Fruit fly (Drosophila melanogaster) whole organism, embryonic: Measurements from ENCODE around the gene Seipin.
A peak's percentile ranks its signal among the peaks of the same experiment; 100 is the strongest.

Experiments
- Adf1 ChIP-seq: fragments of 200-800 bp; sonication (Bioruptor generic); IDR thresholded peaks from 2 replicates; pipeline ENCODE4 v1.3.6; 2022; ENCODE audit warnings: missing biosample characterization, missing genetic modification characterization
- Awh ChIP-seq: fragments of 200-800 bp; sonication (Bioruptor generic); IDR thresholded peaks from 2 replicates; pipeline ENCODE4, ENCODE4 v1.3.6; 2022; ENCODE audit warnings: missing biosample characterization, missing genetic modification characterization
- CG10565 ChIP-seq: fragments of 200-800 bp; sonication (Bioruptor generic); optimal IDR thresholded peaks from 3 replicates; lab custom pipeline; 2016; ENCODE audit warnings: missing biosample characterization, mild to moderate bottlenecking, missing genetic modification characterization
- CG12659 ChIP-seq: fragments of 200-800 bp; sonication (Bioruptor generic); optimal IDR thresholded peaks from 3 replicates; lab custom pipeline; 2017; ENCODE audit warnings: mild to moderate bottlenecking, missing biosample characterization, missing genetic modification reagents, missing genetic modification characterization
- CG13296 ChIP-seq: fragments of 200-800 bp; sonication (Bioruptor generic); optimal IDR thresholded peaks from 3 replicates; lab custom pipeline; 2018; ENCODE audit warnings: missing biosample characterization, mild to moderate bottlenecking, missing genetic modification characterization
- CG13424 ChIP-seq: fragments of 200-800 bp; sonication (Bioruptor generic); optimal IDR thresholded peaks from 2 replicates; lab custom pipeline; 2019; ENCODE audit warnings: missing biosample characterization, mild to moderate bottlenecking, missing genetic modification characterization, moderate library complexity
- CG1647 ChIP-seq: fragments of 200-800 bp; sonication (Bioruptor generic); optimal IDR thresholded peaks from 3 replicates; lab custom pipeline; 2016; ENCODE audit warnings: missing biosample characterization, missing genetic modification characterization
- CG17612 ChIP-seq: fragments of 200-800 bp; sonication (Bioruptor generic); IDR thresholded peaks from 2 replicates; pipeline ENCODE4 v1.3.6; 2022; ENCODE audit warnings: missing biosample characterization, missing genetic modification characterization
- CG17912 ChIP-seq: fragments of 200-800 bp; sonication (Bioruptor generic); optimal IDR thresholded peaks from 2 replicates; lab custom pipeline; 2018; ENCODE audit warnings: missing biosample characterization, mild to moderate bottlenecking, missing genetic modification characterization
- CG1832 ChIP-seq: fragments of 200-800 bp; sonication (Bioruptor generic); optimal IDR thresholded peaks from 2 replicates; lab custom pipeline; 2017; ENCODE audit warnings: missing biosample characterization, mild to moderate bottlenecking, missing genetic modification characterization, inconsistent platforms
- CG2712 ChIP-seq: fragments of 200-800 bp; optimal IDR thresholded peaks from 3 replicates; lab custom pipeline; 2019; ENCODE audit warnings: missing biosample characterization, mild to moderate bottlenecking, missing genetic modification characterization, moderate library complexity
- CG2889 ChIP-seq: fragments of 200-800 bp; sonication (Bioruptor generic); IDR thresholded peaks from 3 replicates; pipeline ENCODE4 v1.3.6; 2022; ENCODE audit warnings: missing biosample characterization, missing genetic modification characterization
- CG30020 ChIP-seq: fragments of 200-800 bp; optimal IDR thresholded peaks from 2 replicates; lab custom pipeline; 2019; ENCODE audit warnings: missing biosample characterization, mild to moderate bottlenecking, missing genetic modification characterization, moderate library complexity
- CG33213 ChIP-seq: fragments of 200-800 bp; sonication (Bioruptor generic); optimal IDR thresholded peaks from 3 replicates; lab custom pipeline; 2016; ENCODE audit warnings: missing biosample characterization, missing genetic modification characterization
- CG33557 ChIP-seq: fragments of 200-800 bp; sonication (Bioruptor generic); optimal IDR thresholded peaks from 2 replicates; lab custom pipeline; 2019; ENCODE audit warnings: missing biosample characterization, mild to moderate bottlenecking, missing genetic modification characterization, moderate library complexity
- CG4820 ChIP-seq: fragments of 200-800 bp; sonication (Bioruptor generic); optimal IDR thresholded peaks from 3 replicates; lab custom pipeline; 2016; ENCODE audit warnings: missing biosample characterization, missing genetic modification characterization
- CG6175 ChIP-seq: fragments of 200-800 bp; sonication (Bioruptor generic); IDR thresholded peaks from 3 replicates; pipeline ENCODE4 v1.3.6; 2022; ENCODE audit warnings: missing biosample characterization, missing genetic modification characterization
- CG6272 ChIP-seq: fragments of 200-800 bp; sonication (Bioruptor generic); IDR thresholded peaks from 2 replicates; pipeline ENCODE4 v1.3.6; 2022; ENCODE audit warnings: missing biosample characterization, missing genetic modification characterization
- CG9932 ChIP-seq: fragments of 200-800 bp; sonication (Bioruptor generic); IDR thresholded peaks from 2 replicates; pipeline ENCODE4 v1.3.6; 2022; ENCODE audit warnings: missing biosample characterization, missing genetic modification characterization
- CkIIα-i1 ChIP-seq: fragments of 200-800 bp; sonication (Bioruptor generic); IDR thresholded peaks from 2 replicates; pipeline ENCODE4 v1.3.6; 2022; ENCODE audit warnings: missing biosample characterization, missing genetic modification characterization
- D19B ChIP-seq: fragments of 200-800 bp; sonication (Bioruptor generic); optimal IDR thresholded peaks from 2 replicates; lab custom pipeline; 2017; ENCODE audit warnings: missing biosample characterization, mild to moderate bottlenecking, missing genetic modification characterization
- Dad ChIP-seq: fragments of 200-800 bp; sonication (Bioruptor generic); optimal IDR thresholded peaks from 3 replicates; lab custom pipeline; 2016; ENCODE audit warnings: missing biosample characterization, missing genetic modification characterization
- Doc3 ChIP-seq: fragments of 200-800 bp; sonication (Bioruptor generic); IDR thresholded peaks from 3 replicates; pipeline ENCODE4 v1.3.6; 2022; ENCODE audit warnings: missing biosample characterization, missing genetic modification characterization; ENCODE audit not compliant: partially characterized antibody
- E2f1 ChIP-seq: fragments of 200-800 bp; sonication (Bioruptor generic); IDR thresholded peaks from 2 replicates; pipeline ENCODE4 v1.3.6; 2022; ENCODE audit warnings: missing biosample characterization, missing genetic modification characterization
- HLHmδ ChIP-seq: fragments of 200-800 bp; sonication (Bioruptor generic); optimal IDR thresholded peaks from 2 replicates; lab custom pipeline; 2018; ENCODE audit warnings: missing biosample characterization, mild to moderate bottlenecking, missing genetic modification characterization, moderate library complexity
- Hand ChIP-seq: fragments of 200-800 bp; sonication (Bioruptor generic); optimal IDR thresholded peaks from 2 replicates; lab custom pipeline; 2017; ENCODE audit warnings: mild to moderate bottlenecking, missing biosample characterization, missing genetic modification reagents, missing genetic modification characterization
- HmgD ChIP-seq: fragments of 200-800 bp; sonication (Bioruptor generic); optimal IDR thresholded peaks from 3 replicates; lab custom pipeline; 2016; ENCODE audit warnings: missing biosample characterization, missing genetic modification characterization
- Hmx ChIP-seq: fragments of 200-800 bp; sonication (Bioruptor generic); optimal IDR thresholded peaks from 2 replicates; lab custom pipeline; 2016; ENCODE audit warnings: missing biosample characterization, missing genetic modification characterization
- MBD-R2 ChIP-seq: fragments of 200-800 bp; sonication (Bioruptor generic); IDR thresholded peaks from 2 replicates; pipeline ENCODE4 v1.3.6; 2022; ENCODE audit warnings: missing biosample characterization, missing genetic modification characterization
- NK7.1 ChIP-seq: fragments of 200-800 bp; sonication (Bioruptor generic); optimal IDR thresholded peaks from 3 replicates; lab custom pipeline; 2016; ENCODE audit warnings: missing biosample characterization, missing genetic modification characterization
- Nf-YC ChIP-seq: fragments of 200-800 bp; optimal IDR thresholded peaks from 3 replicates; lab custom pipeline; 2019; ENCODE audit warnings: missing biosample characterization, mild to moderate bottlenecking, missing genetic modification characterization, moderate library complexity
- TFAM ChIP-seq: fragments of 200-800 bp; sonication (Bioruptor generic); optimal IDR thresholded peaks from 2 replicates; lab custom pipeline; 2017; ENCODE audit warnings: missing biosample characterization, missing genetic modification characterization, inconsistent platforms
- abd-A ChIP-seq: fragments of 200-800 bp; sonication (Bioruptor generic); optimal IDR thresholded peaks from 3 replicates; lab custom pipeline; 2019; ENCODE audit warnings: missing biosample characterization, mild to moderate bottlenecking, missing genetic modification characterization, moderate library complexity
- ash1 ChIP-seq: fragments of 200-800 bp; sonication (Bioruptor generic); optimal IDR thresholded peaks from 2 replicates; lab custom pipeline; 2018; ENCODE audit warnings: missing biosample characterization, mild to moderate bottlenecking, missing genetic modification characterization
- ato ChIP-seq: fragments of 200-800 bp; sonication (Bioruptor generic); IDR thresholded peaks from 2 replicates; pipeline ENCODE4 v1.3.6; 2022; ENCODE audit warnings: missing biosample characterization, missing genetic modification characterization; ENCODE audit not compliant: partially characterized antibody
- corto ChIP-seq: fragments of 200-800 bp; sonication (Bioruptor generic); optimal IDR thresholded peaks from 2 replicates; lab custom pipeline; 2016; ENCODE audit warnings: missing biosample characterization, mild to moderate bottlenecking, missing genetic modification characterization, moderate library complexity
- crc ChIP-seq: fragments of 200-800 bp; sonication (Bioruptor generic); optimal IDR thresholded peaks from 2 replicates; lab custom pipeline; 2016; ENCODE audit warnings: missing biosample characterization, missing genetic modification characterization
- ind ChIP-seq: fragments of 200-800 bp; sonication (Bioruptor generic); optimal IDR thresholded peaks from 3 replicates; lab custom pipeline; 2016; ENCODE audit warnings: missing biosample characterization, missing genetic modification characterization
- jigr1 ChIP-seq: fragments of 200-800 bp; sonication (Bioruptor generic); IDR thresholded peaks from 3 replicates; pipeline ENCODE4 v1.3.6; 2022; ENCODE audit warnings: missing biosample characterization, missing genetic modification characterization
- kah ChIP-seq: fragments of 200-800 bp; sonication (Bioruptor generic); optimal IDR thresholded peaks from 2 replicates; lab custom pipeline; 2018; ENCODE audit warnings: missing biosample characterization, mild to moderate bottlenecking, missing genetic modification characterization
- lbe ChIP-seq: fragments of 200-800 bp; sonication (Bioruptor generic); optimal IDR thresholded peaks from 2 replicates; lab custom pipeline; 2016; ENCODE audit warnings: missing biosample characterization, mild to moderate bottlenecking, missing genetic modification characterization
- nerfin-1 ChIP-seq: fragments of 200-800 bp; sonication (Bioruptor generic); optimal IDR thresholded peaks from 3 replicates; lab custom pipeline; 2019; ENCODE audit warnings: missing biosample characterization, mild to moderate bottlenecking, missing genetic modification characterization, moderate library complexity
- odd ChIP-seq: fragments of 200-800 bp; sonication (Bioruptor generic); optimal IDR thresholded peaks from 2 replicates; lab custom pipeline; 2017; ENCODE audit warnings: missing biosample characterization, mild to moderate bottlenecking, missing genetic modification characterization
- org-1 ChIP-seq: fragments of 200-800 bp; sonication (Bioruptor generic); optimal IDR thresholded peaks from 2 replicates; lab custom pipeline; 2017; ENCODE audit warnings: missing biosample characterization, missing genetic modification characterization
- pan ChIP-seq, 4 experiments: fragments of >200 bp in 3 of 4; fragments of 200-800 bp in 1 of 4; sonication (Bioruptor generic) in 1 of 4; optimal IDR thresholded peaks in 3 of 4; IDR thresholded peaks in 1 of 4; 2 replicates each; pipeline versions ENCODE4 v1.3.6 to Lab custom; 2017 to 2022; ENCODE audit warnings: missing biosample characterization in 2 of 4, missing genetic modification characterization in 2 of 4, mixed read lengths in 1 of 4
- rib ChIP-seq: fragments of 200-800 bp; sonication (Bioruptor generic); IDR thresholded peaks from 2 replicates; pipeline ENCODE4 v1.3.6; 2022; ENCODE audit warnings: missing biosample characterization, missing genetic modification characterization
- so ChIP-seq: fragments of 200-800 bp; sonication (Bioruptor generic); IDR thresholded peaks from 3 replicates; pipeline ENCODE4 v1.3.6; 2022; ENCODE audit warnings: missing biosample characterization, missing genetic modification characterization
- stc ChIP-seq: fragments of 200-800 bp; sonication (Bioruptor generic); IDR thresholded peaks from 2 replicates; pipeline ENCODE4 v1.3.6; 2022; ENCODE audit warnings: missing biosample characterization, missing genetic modification characterization
- tap ChIP-seq: fragments of 200-800 bp; optimal IDR thresholded peaks from 3 replicates; lab custom pipeline; 2019; ENCODE audit warnings: missing biosample characterization, mild to moderate bottlenecking, missing genetic modification characterization, moderate library complexity
- vnd ChIP-seq: fragments of 200-800 bp; sonication (Bioruptor generic); IDR thresholded peaks from 3 replicates; pipeline ENCODE4 v1.3.6; 2022; ENCODE audit warnings: missing biosample characterization, missing genetic modification characterization; ENCODE audit not compliant: partially characterized antibody

Seipin gene

DNA sequence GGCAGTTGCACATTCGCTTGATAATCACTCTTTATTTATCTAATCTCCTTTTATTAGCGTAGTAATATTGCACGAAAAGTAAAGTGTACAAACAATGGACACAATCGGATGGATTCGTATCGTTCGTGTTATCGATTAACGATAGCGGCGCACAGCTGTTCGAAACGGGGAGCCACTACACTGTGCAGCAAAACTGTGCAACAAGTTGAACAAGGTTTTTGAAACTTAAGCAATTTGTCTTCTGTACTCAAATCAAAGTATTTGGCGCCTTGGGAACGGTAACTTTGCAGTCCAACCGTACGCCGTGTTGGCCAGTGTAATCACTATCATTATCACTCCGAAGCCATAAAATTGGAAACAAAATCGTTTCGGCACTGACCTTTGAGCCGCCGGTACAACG, at the start of gene Seipin, which contains the start of gene Tsp3A (continued):
- peak; percentile 37 for TF ChIP-seq CG30020 (tag; lab: Kevin White, UChicago)
- TF ChIP-seq CG1832 (GFP tag; lab: Kevin White, UChicago): no peak
- 0 out of 2 replicates have a peak, but pooled peaks have one; percentile 41 for TF ChIP-seq CkIIα-i1
- TF ChIP-seq jigr1 (GFP tag; lab: Robert Waterston, UW): 0 out of 3 replicates have a peak, but pooled peaks have one; percentile 32
- TF ChIP-seq corto (GFP tag; lab: Kevin White, UChicago): no peak
- TF ChIP-seq crc (GFP tag; lab: Kevin White, UChicago): peak; percentile 79
- peak; percentile 79 for TF ChIP-seq CG33213 (GFP tag; lab: Kevin White, UChicago)
- TF ChIP-seq CG13424 (tag; lab: Kevin White, UChicago): peak; percentile 81
- peak; percentile 86 for TF ChIP-seq rib (GFP tag; lab: Robert Waterston, UW)
- TF ChIP-seq Dad (GFP tag; lab: Kevin White, UChicago): peak; percentile 65
- peak; percentile 87 for TF ChIP-seq Awh (GFP tag; lab: Robert Waterston, UW)
- peak; percentile 94 for TF ChIP-seq MBD-R2
- TF ChIP-seq vnd (GFP tag; lab: Robert Waterston, UW): no peak
- peak; percentile 49 for TF ChIP-seq Nf-YC (tag; lab: Kevin White, UChicago)
- TF ChIP-seq CG6175 (GFP tag; lab: Robert Waterston, UW): peak; percentile 80; the same call in 2 of the 3 replicates
- TF ChIP-seq CG12659: peak; percentile 88
- TF ChIP-seq org-1: peak; percentile 83
- TF ChIP-seq CG2712 (tag; lab: Kevin White, UChicago): peak; percentile 77
- peak; percentile 75 for TF ChIP-seq so
- peak; percentile 9 for TF ChIP-seq TFAM (GFP tag; lab: Kevin White, UChicago)
- TF ChIP-seq Doc3 (GFP tag; lab: Robert Waterston, UW): peak; percentile 60
- TF ChIP-seq HLHmδ (GFP tag; lab: Kevin White, UChicago): no peak
- TF ChIP-seq abd-A (tag; lab: Kevin White, UChicago): no peak
- peak; percentile 96 for TF ChIP-seq CG2889 (GFP tag; lab: Robert Waterston, UW)
- TF ChIP-seq Hand (GFP tag; lab: Kevin White, UChicago): peak; percentile 80
- peak; percentile 74 for TF ChIP-seq NK7.1 (GFP tag; lab: Kevin White, UChicago)
- peak; percentile 77 for TF ChIP-seq D19B (GFP tag; lab: Kevin White, UChicago)
- TF ChIP-seq stc (GFP tag; lab: Robert Waterston, UW): peak; percentile 93
- TF ChIP-seq HmgD (GFP tag; lab: Kevin White, UChicago): peak; percentile 37
- no peak for TF ChIP-seq pan (optimal IDR thresholded peaks at IDR 0.05; lab: Kevin White, UChicago)
- TF ChIP-seq pan (GFP tag; optimal IDR thresholded peaks at IDR 0.05 in 1 of 2, IDR thresholded peaks at IDR 0.05 in 1 of 2): peak in 1 of 2 experiments; percentile 92
- no peak for TF ChIP-seq CG10565 (GFP tag; lab: Kevin White, UChicago)
- TF ChIP-seq CG6272 (GFP tag; lab: Robert Waterston, UW): peak; percentile 82
- TF ChIP-seq ind (GFP tag; lab: Kevin White, UChicago): peak; percentile 86
- peak; percentile 88 for TF ChIP-seq E2f1 (GFP tag; lab: Robert Waterston, UW)
- peak; percentile 89 for TF ChIP-seq CG13296 (GFP tag; lab: Kevin White, UChicago)
- peak; percentile 68 for TF ChIP-seq Adf1
- TF ChIP-seq ato: peak; percentile 54; the same call in 1 of the 2 replicates
- TF ChIP-seq CG33557 (GFP tag; lab: Kevin White, UChicago): peak; percentile 3
- peak; percentile 73 for TF ChIP-seq CG4820 (GFP tag; lab: Kevin White, UChicago)
- no peak for TF ChIP-seq CG17912
- TF ChIP-seq lbe (GFP tag; lab: Kevin White, UChicago): no peak
- TF ChIP-seq CG9932 (GFP tag; lab: Robert Waterston, UW): peak; percentile 81
- TF ChIP-seq odd: no peak
- TF ChIP-seq nerfin-1 (tag; lab: Kevin White, UChicago): peak; percentile 67
- TF ChIP-seq kah (GFP tag; lab: Kevin White, UChicago): peak; percentile 79
- TF ChIP-seq ash1 (GFP tag; lab: Kevin White, UChicago): peak; percentile 69
- peak; percentile 75 for TF ChIP-seq CG1647 (GFP tag; lab: Kevin White, UChicago)
- no peak for TF ChIP-seq tap (tag; lab: Kevin White, UChicago)
- peak; percentile 73 for TF ChIP-seq CG17612 (GFP tag; lab: Robert Waterston, UW)
- no peak for TF ChIP-seq Hmx (GFP tag; lab: Kevin White, UChicago)
